Worm (Caenorhabditis elegans) whole organism, L1 larva: ENCODE results near the gene flp-5.
A peak's percentile ranks its signal among the peaks of the same experiment; 100 is the strongest.

Source experiments
- C34B4.2 ChIP-seq: sonication (generic microtip); optimal IDR thresholded peaks from 2 replicates; lab custom pipeline; 2017; ENCODE audit warnings: mild to moderate bottlenecking, missing genetic modification characterization, missing compliant biosample characterization
- F16B12.6 ChIP-seq: fragments of 150-350 bp; optimal IDR thresholded peaks from 2 replicates; lab custom pipeline; 2014; ENCODE audit warnings: missing biosample characterization, missing genetic modification characterization
- alr-1 ChIP-seq: fragments of 200-800 bp; sonication (Bioruptor generic); optimal IDR thresholded peaks from 2 replicates; lab custom pipeline; 2018; ENCODE audit warnings: borderline replicate concordance, mild to moderate bottlenecking, missing genetic modification characterization, missing compliant biosample characterization
- aly-2 ChIP-seq: fragments of 150-350 bp; optimal IDR thresholded peaks from 2 replicates; lab custom pipeline; 2014; ENCODE audit warnings: missing biosample characterization, missing genetic modification characterization
- blmp-1 ChIP-seq: fragments of 150-350 bp; optimal IDR thresholded peaks from 2 replicates; lab custom pipeline; 2014; ENCODE audit warnings: missing biosample characterization, missing genetic modification characterization
- ceh-63 ChIP-seq: fragments of 200-800 bp; sonication (Bioruptor generic); optimal IDR thresholded peaks from 2 replicates; lab custom pipeline; 2018; ENCODE audit warnings: mild to moderate bottlenecking, missing genetic modification characterization, missing compliant biosample characterization
- ceh-82 ChIP-seq, 3 experiments: fragments of 150-350 bp in 1 of 3; sonication (generic microtip) in 2 of 3; optimal IDR thresholded peaks; 2 replicates each; lab custom pipeline; 2014 to 2017; ENCODE audit warnings: missing biosample characterization in 3 of 3, missing genetic modification characterization in 3 of 3
- dsc-1 ChIP-seq: sonication (generic microtip); optimal IDR thresholded peaks from 2 replicates; lab custom pipeline; 2016; ENCODE audit warnings: mild to moderate bottlenecking, missing genetic modification characterization, missing compliant biosample characterization
- elt-2 ChIP-seq: sonication (generic microtip); optimal IDR thresholded peaks from 2 replicates; lab custom pipeline; 2016; ENCODE audit warnings: missing genetic modification characterization, mild to moderate bottlenecking, inconsistent platforms, missing compliant biosample characterization, missing genetic modification reagents
- elt-3 ChIP-seq, 6 experiments: fragments of 150-350 bp in 1 of 6; sonication (generic microtip); optimal IDR thresholded peaks; 2 replicates each; lab custom pipeline; 2017 to 2018; ENCODE audit warnings: missing biosample characterization in 6 of 6, missing genetic modification characterization in 6 of 6, inconsistent platforms in 1 of 6
- fkh-4 ChIP-seq: sonication (generic microtip); optimal IDR thresholded peaks from 2 replicates; lab custom pipeline; 2016; ENCODE audit warnings: missing compliant biosample characterization, missing genetic modification characterization, borderline replicate concordance
- hlh-17 ChIP-seq: fragments of 200-800 bp; sonication (Bioruptor generic); optimal IDR thresholded peaks from 2 replicates; lab custom pipeline; 2018; ENCODE audit warnings: missing genetic modification characterization, mild to moderate bottlenecking, missing compliant biosample characterization, moderate library complexity, borderline replicate concordance
- hlh-4 ChIP-seq: sonication (generic microtip); optimal IDR thresholded peaks from 2 replicates; lab custom pipeline; 2016; ENCODE audit warnings: mild to moderate bottlenecking, missing genetic modification characterization, missing compliant biosample characterization
- irx-1 ChIP-seq: sonication (generic microtip); optimal IDR thresholded peaks from 2 replicates; lab custom pipeline; 2016; ENCODE audit warnings: missing genetic modification characterization, missing compliant biosample characterization
- lin-14 ChIP-seq: fragments of 200-800 bp; sonication (Bioruptor generic); optimal IDR thresholded peaks from 2 replicates; lab custom pipeline; 2018; ENCODE audit warnings: mild to moderate bottlenecking, missing genetic modification characterization, moderate library complexity, missing compliant biosample characterization
- lin-35 ChIP-seq, 2 experiments: fragments of 150-350 bp; optimal IDR thresholded peaks; 2 replicates each; lab custom pipeline; 2014; ENCODE audit warnings: missing biosample characterization in 2 of 2, missing genetic modification characterization in 2 of 2, missing genetic modification reagents in 2 of 2
- lin-39 ChIP-seq: fragments of 150-350 bp; optimal IDR thresholded peaks from 2 replicates; lab custom pipeline; 2014; ENCODE audit warnings: missing biosample characterization, missing genetic modification reagents, missing genetic modification characterization
- lsy-2 ChIP-seq, 2 experiments: fragments of 150-350 bp; optimal IDR thresholded peaks; 2 replicates each; lab custom pipeline; 2014; ENCODE audit warnings: missing biosample characterization in 2 of 2, missing genetic modification characterization in 2 of 2
- mep-1 ChIP-seq: fragments of 150-350 bp; optimal IDR thresholded peaks from 2 replicates; lab custom pipeline; 2014; ENCODE audit warnings: missing biosample characterization, missing genetic modification characterization
- nhr-19 ChIP-seq: fragments of 200-800 bp; sonication (Bioruptor generic); conservative IDR thresholded peaks from 2 replicates; pipeline ENCODE4 v1.3.6; 2022; ENCODE audit warnings: missing genetic modification characterization, missing compliant biosample characterization
- nhr-20 ChIP-seq: sonication (generic microtip); optimal IDR thresholded peaks from 2 replicates; lab custom pipeline; 2016; ENCODE audit warnings: mild to moderate bottlenecking, missing genetic modification characterization, missing compliant biosample characterization
- nhr-28 ChIP-seq: fragments of 150-350 bp; optimal IDR thresholded peaks from 2 replicates; lab custom pipeline; 2014; ENCODE audit warnings: missing biosample characterization, missing genetic modification characterization
- nhr-85 ChIP-seq: sonication (generic microtip); peaks from one replicate; lab custom pipeline; 2016; ENCODE audit warnings: missing genetic modification characterization, inconsistent platforms, missing compliant biosample characterization
- pag-3 ChIP-seq: sonication (generic microtip); optimal IDR thresholded peaks from 2 replicates; lab custom pipeline; 2017; ENCODE audit warnings: missing genetic modification characterization, mild to moderate bottlenecking, missing compliant biosample characterization, antibody characterized with exemption, borderline replicate concordance; ENCODE audit not compliant: insufficient read depth
- rnt-1 ChIP-seq: sonication (generic microtip); optimal IDR thresholded peaks from 2 replicates; lab custom pipeline; 2016; ENCODE audit warnings: mild to moderate bottlenecking, missing genetic modification characterization, moderate library complexity, missing compliant biosample characterization
- snu-23 ChIP-seq: sonication (generic microtip); optimal IDR thresholded peaks from 2 replicates; lab custom pipeline; 2016; ENCODE audit warnings: missing genetic modification characterization, missing compliant biosample characterization
- sox-4 ChIP-seq: sonication (generic microtip); optimal IDR thresholded peaks from 2 replicates; lab custom pipeline; 2016; ENCODE audit warnings: missing genetic modification characterization, missing compliant biosample characterization
- sptf-1 ChIP-seq: fragments of 150-350 bp; optimal IDR thresholded peaks from 2 replicates; lab custom pipeline; 2014; ENCODE audit warnings: missing biosample characterization, missing genetic modification characterization
- unc-130 ChIP-seq: fragments of 150-350 bp; optimal IDR thresholded peaks from 2 replicates; lab custom pipeline; 2017; ENCODE audit warnings: missing biosample characterization, missing genetic modification characterization, inconsistent platforms
- unc-62 ChIP-seq: fragments of 150-350 bp; optimal IDR thresholded peaks from 2 replicates; lab custom pipeline; 2014; ENCODE audit warnings: missing biosample characterization, missing genetic modification reagents, missing genetic modification characterization
- unc-98 ChIP-seq: fragments of 200-800 bp; sonication (Bioruptor generic); IDR thresholded peaks from 2 replicates; pipeline ENCODE4 v1.3.6; 2022; ENCODE audit warnings: missing genetic modification characterization, missing compliant biosample characterization
- vab-15 ChIP-seq: sonication (generic microtip); optimal IDR thresholded peaks from 2 replicates; lab custom pipeline; 2017; ENCODE audit warnings: missing genotype, mild to moderate bottlenecking, missing genetic modification characterization, missing compliant biosample characterization
- ztf-4 ChIP-seq: fragments of 150-350 bp; optimal IDR thresholded peaks from 2 replicates; lab custom pipeline; 2014; ENCODE audit warnings: missing biosample characterization, missing genetic modification characterization

The flp-5 gene

ce11 chrX:8556614-8557196, 28.7 kb downstream of the flp-5 start, which contains the start of gene utx-1 (continued):
- TF ChIP-seq ceh-63 (GFP tag; lab: Kevin White, UChicago), result no peak

- TF ChIP-seq aly-2 (tag; lab: Kevin White, UChicago), result no peak
- TF ChIP-seq unc-130 (tag; lab: Kevin White, UChicago), result no peak
- no peak for TF ChIP-seq unc-62 (GFP tag; lab: Kevin White, UChicago)
- TF ChIP-seq unc-98 (GFP tag; lab: Robert Waterston, UW), result no peak
- TF ChIP-seq sox-4, result no peak
Measured at ce11 chrX:8562586-8562985, 34.5 kb downstream of the flp-5 start.

- TF ChIP-seq alr-1 (no peak), elt-3 (tag; optimal IDR thresholded peaks at IDR 0.05; lab: Kevin White, UChicago) (peak in 1 of 6 experiments; percentile 36), F16B12.6 (tag; lab: Kevin White, UChicago) (no peak), nhr-28 (tag; lab: Kevin White, UChicago) (no peak), nhr-85 (tag; lab: Kevin White, UChicago) (peak; percentile 47), irx-1 (tag; lab: Kevin White, UChicago) (no peak), hlh-4 (tag; lab: Kevin White, UChicago) (no peak), mep-1 (no peak), vab-15 (tag; lab: Kevin White, UChicago) (no peak), C34B4.2 (tag; lab: Kevin White, UChicago) (no peak), dsc-1 (tag; lab: Kevin White, UChicago) (peak; percentile 60), elt-2 (peak; percentile 26), nhr-20 (peak; percentile 18), lin-14 (GFP tag; lab: Kevin White, UChicago) (peak; percentile 23), aly-2 (tag; lab: Kevin White, UChicago) (no peak), pag-3 (tag; lab: Kevin White, UChicago) (no peak), lin-39 (tag; lab: Kevin White, UChicago) (no peak), hlh-17 (GFP tag; lab: Kevin White, UChicago) (no peak)
Measured at ce11 chrX:8563663-8564450, 35.8 kb downstream of the flp-5 start.

ce11 chrX:8564451-8564795, 36.4 kb downstream of the flp-5 start:
- TF ChIP-seq nhr-20 (peak; percentile 17), sptf-1 (tag; lab: Kevin White, UChicago) (no peak), ceh-82 (tag; optimal IDR thresholded peaks at IDR 0.05; lab: Kevin White, UChicago) (no peak), fkh-4 (no peak), lin-14 (GFP tag; lab: Kevin White, UChicago) (peak; percentile 27), blmp-1 (tag; lab: Kevin White, UChicago) (peak; percentile 80), lin-35 (GFP tag; optimal IDR thresholded peaks at IDR 0.05; lab: Kevin White, UChicago) (peak in 1 of 2 experiments; percentile 0), F16B12.6 (tag; lab: Kevin White, UChicago) (no peak), elt-3 (tag; optimal IDR thresholded peaks at IDR 0.05; lab: Kevin White, UChicago) (no peak), rnt-1 (tag; lab: Kevin White, UChicago) (peak; percentile 1), nhr-85 (tag; lab: Kevin White, UChicago) (peak; percentile 24)

- TF ChIP-seq ztf-4, result peak; percentile 15
- peak in 1 of 3 experiments; percentile 6 for TF ChIP-seq ceh-82 (tag; optimal IDR thresholded peaks at IDR 0.05; lab: Kevin White, UChicago)
- no peak for TF ChIP-seq nhr-85 (tag; lab: Kevin White, UChicago)
- peak; percentile 89 for TF ChIP-seq blmp-1 (tag; lab: Kevin White, UChicago)
- TF ChIP-seq snu-23 (GFP tag; lab: Kevin White, UChicago), result peak; percentile 1
- no peak for TF ChIP-seq nhr-19 (GFP tag; lab: Robert Waterston, UW)
- no peak for TF ChIP-seq lsy-2 (tag; optimal IDR thresholded peaks at IDR 0.05; lab: Kevin White, UChicago)
- peak; percentile 56 for TF ChIP-seq lin-14 (GFP tag; lab: Kevin White, UChicago)
- TF ChIP-seq F16B12.6 (tag; lab: Kevin White, UChicago), result no peak
- TF ChIP-seq, all 84 proteins: peak for 5
Measured at ce11 chrX:8565810-8566416, 37.9 kb downstream of the flp-5 start.
